Worm (Caenorhabditis elegans) whole organism, L4 larva: ENCODE results near the gene W03C9.6.
A peak's percentile ranks its signal among the peaks of the same experiment; 100 is the strongest.

Source experiments
- F10B5.3 ChIP-seq: sonication (generic microtip); optimal IDR thresholded peaks from 2 replicates; lab custom pipeline; 2016; ENCODE audit warnings: mild to moderate bottlenecking, missing genetic modification characterization, missing compliant biosample characterization
- F49E8.2 ChIP-seq: sonication (generic microtip); optimal IDR thresholded peaks from 2 replicates; lab custom pipeline; 2016; ENCODE audit warnings: missing compliant biosample characterization, mild to moderate bottlenecking, missing genetic modification characterization, borderline replicate concordance
- T26A8.4 ChIP-seq: fragments of 200-800 bp; sonication (Bioruptor generic); IDR thresholded peaks from 2 replicates; pipeline ENCODE4 v1.3.6; 2022; ENCODE audit warnings: missing genetic modification characterization, missing compliant biosample characterization
- Y105C5A.15 ChIP-seq: fragments of 200-800 bp; sonication (Bioruptor generic); IDR thresholded peaks from 2 replicates; pipeline ENCODE4 v1.3.6; 2022; ENCODE audit warnings: missing genetic modification characterization, missing compliant biosample characterization
- Y48G9A.11 ChIP-seq: fragments of 200-800 bp; sonication (Bioruptor generic); IDR thresholded peaks from 2 replicates; pipeline ENCODE4 v1.3.6; 2022; ENCODE audit warnings: missing genetic modification reagents, missing genetic modification characterization, missing compliant biosample characterization
- ZK546.5 ChIP-seq, 2 experiments: sonication (generic microtip); optimal IDR thresholded peaks; 2 replicates each; lab custom pipeline; 2017; ENCODE audit warnings: missing biosample characterization in 2 of 2, missing genetic modification characterization in 2 of 2
- attf-4 ChIP-seq: sonication (generic microtip); optimal IDR thresholded peaks from 3 replicates; lab custom pipeline; 2017; ENCODE audit warnings: missing biosample characterization, missing genetic modification characterization
- ceh-28 ChIP-seq: fragments of 150-350 bp; optimal IDR thresholded peaks from 2 replicates; lab custom pipeline; 2014; ENCODE audit warnings: missing biosample characterization, missing genetic modification reagents, missing genetic modification characterization
- ceh-62 ChIP-seq: sonication (generic microtip); optimal IDR thresholded peaks from 2 replicates; lab custom pipeline; 2017; ENCODE audit warnings: missing biosample characterization, missing genetic modification characterization
- daf-12 ChIP-seq: fragments of 150-350 bp; optimal IDR thresholded peaks from 2 replicates; lab custom pipeline; 2014; ENCODE audit warnings: missing biosample characterization, missing genetic modification reagents, missing genetic modification characterization
- daf-16 ChIP-seq, 3 experiments: sonication (generic microtip); optimal IDR thresholded peaks; 2 replicates each; lab custom pipeline; 2016 to 2017; ENCODE audit warnings: missing genetic modification characterization in 3 of 3, missing genetic modification reagents in 3 of 3, mild to moderate bottlenecking in 2 of 3, missing compliant biosample characterization in 2 of 3, missing biosample characterization in 1 of 3, moderate library complexity in 1 of 3
- daf-8 ChIP-seq: fragments of 200-800 bp; sonication (Bioruptor generic); IDR thresholded peaks from 2 replicates; pipeline ENCODE4 v1.3.6; 2022; ENCODE audit warnings: missing genetic modification characterization, missing compliant biosample characterization
- dmd-6 ChIP-seq: fragments of 200-800 bp; sonication (Bioruptor generic); IDR thresholded peaks from 2 replicates; pipeline ENCODE4 v1.3.6; 2022; ENCODE audit warnings: missing genetic modification reagents, missing genetic modification characterization, missing compliant biosample characterization
- dmd-8 ChIP-seq: fragments of 200-800 bp; sonication (Bioruptor generic); IDR thresholded peaks from 2 replicates; pipeline ENCODE4 v1.3.6; 2022; ENCODE audit warnings: missing genetic modification characterization, missing compliant biosample characterization
- dmd-9 ChIP-seq: fragments of 200-800 bp; sonication (Bioruptor generic); IDR thresholded peaks from 2 replicates; pipeline ENCODE4 v1.3.6; 2022; ENCODE audit warnings: missing genetic modification reagents, missing genetic modification characterization, missing compliant biosample characterization
- dve-1 ChIP-seq: sonication (generic microtip); optimal IDR thresholded peaks from 2 replicates; lab custom pipeline; 2017; ENCODE audit warnings: antibody characterized with exemption, mild to moderate bottlenecking, missing genetic modification characterization, missing compliant biosample characterization; ENCODE audit not compliant: insufficient read depth
- fkh-10 ChIP-seq: fragments of 150-350 bp; optimal IDR thresholded peaks from 2 replicates; lab custom pipeline; 2014; ENCODE audit warnings: missing biosample characterization, missing genetic modification reagents, missing genetic modification characterization
- fos-1 ChIP-seq: fragments of 150-350 bp; optimal IDR thresholded peaks from 2 replicates; lab custom pipeline; 2014; ENCODE audit warnings: missing biosample characterization, missing genetic modification characterization
- hif-1 ChIP-seq, 2 experiments: sonication (generic microtip); optimal IDR thresholded peaks; 2 replicates each; lab custom pipeline; 2016 to 2017; ENCODE audit warnings: missing compliant biosample characterization in 2 of 2, missing genetic modification characterization in 2 of 2, missing genetic modification reagents in 2 of 2, missing genotype in 2 of 2, mild to moderate bottlenecking in 1 of 2
- hmg-1.1 ChIP-seq: fragments of 200-800 bp; sonication (Bioruptor generic); IDR thresholded peaks from 2 replicates; pipeline ENCODE4 v1.3.6; 2022; ENCODE audit warnings: missing genetic modification reagents, missing genetic modification characterization, missing compliant biosample characterization
- jun-1 ChIP-seq: fragments of 150-350 bp; optimal IDR thresholded peaks from 2 replicates; lab custom pipeline; 2014; ENCODE audit warnings: missing biosample characterization, missing genetic modification reagents, missing genetic modification characterization
- lin-1 ChIP-seq: fragments of 200-800 bp; sonication (Bioruptor generic); IDR thresholded peaks from 2 replicates; pipeline ENCODE4 v1.3.6; 2022; ENCODE audit warnings: missing genetic modification reagents, missing genetic modification characterization, missing compliant biosample characterization
- lin-29 ChIP-seq: fragments of 200-800 bp; sonication (Bioruptor generic); IDR thresholded peaks from 2 replicates; pipeline ENCODE4 v1.3.6; 2022; ENCODE audit warnings: missing genetic modification reagents, missing genetic modification characterization, missing compliant biosample characterization
- lir-3 ChIP-seq: sonication (generic microtip); optimal IDR thresholded peaks from 2 replicates; lab custom pipeline; 2016; ENCODE audit warnings: mild to moderate bottlenecking, missing genetic modification characterization, missing compliant biosample characterization
- madf-5 ChIP-seq, 2 experiments: fragments of 200-800 bp; sonication (Bioruptor generic); IDR thresholded peaks; 2 replicates each; pipeline ENCODE4 v1.3.6; 2022; ENCODE audit warnings: missing compliant biosample characterization in 2 of 2, missing genetic modification characterization in 2 of 2
- madf-9 ChIP-seq: fragments of 200-800 bp; sonication (Bioruptor generic); conservative IDR thresholded peaks from 2 replicates; pipeline ENCODE4 v1.3.6; 2022; ENCODE audit warnings: missing genetic modification reagents, missing genetic modification characterization, missing compliant biosample characterization
- mdl-1 ChIP-seq, 2 experiments: fragments of 150-350 bp in 1 of 2; sonication (generic microtip) in 1 of 2; optimal IDR thresholded peaks; 2 replicates each; lab custom pipeline; 2014 to 2017; ENCODE audit warnings: missing biosample characterization in 2 of 2, missing genetic modification characterization in 2 of 2
- mdt-29 ChIP-seq: fragments of 200-800 bp; sonication (Bioruptor generic); IDR thresholded peaks from 2 replicates; pipeline ENCODE4 v1.3.6; 2022; ENCODE audit warnings: missing genetic modification reagents, missing genetic modification characterization, missing compliant biosample characterization
- mes-2 ChIP-seq: sonication (generic microtip); optimal IDR thresholded peaks from 2 replicates; lab custom pipeline; 2016; ENCODE audit warnings: missing genotype, mild to moderate bottlenecking, missing genetic modification characterization, missing compliant biosample characterization; ENCODE audit not compliant: poor library complexity, severe bottlenecking
- mxl-3 ChIP-seq: fragments of 200-800 bp; sonication (Bioruptor generic); optimal IDR thresholded peaks from 2 replicates; lab custom pipeline; 2018; ENCODE audit warnings: mild to moderate bottlenecking, missing genetic modification characterization, missing compliant biosample characterization
- nhr-111 ChIP-seq: fragments of 200-800 bp; sonication (Bioruptor generic); optimal IDR thresholded peaks from 2 replicates; lab custom pipeline; 2018; ENCODE audit warnings: mild to moderate bottlenecking, missing genetic modification characterization, missing compliant biosample characterization
- nhr-237 ChIP-seq: sonication (generic microtip); optimal IDR thresholded peaks from 2 replicates; lab custom pipeline; 2017; ENCODE audit warnings: missing biosample characterization, missing genetic modification characterization
- nhr-25 ChIP-seq: sonication (generic microtip); optimal IDR thresholded peaks from 2 replicates; lab custom pipeline; 2017; ENCODE audit warnings: missing genetic modification characterization, mild to moderate bottlenecking, missing compliant biosample characterization, antibody characterized with exemption, moderate library complexity, borderline replicate concordance; ENCODE audit not compliant: insufficient read depth
- pha-4 ChIP-seq, 2 experiments: fragments of 150-350 bp in 1 of 2; fragments of 200-800 bp in 1 of 2; sonication (Bioruptor generic) in 1 of 2; IDR thresholded peaks in 1 of 2; optimal IDR thresholded peaks in 1 of 2; 2 replicates each; pipeline versions ENCODE4 v1.3.6 to Lab custom; 2014 to 2022; ENCODE audit warnings: missing genetic modification characterization in 2 of 2, missing genetic modification reagents in 2 of 2, missing biosample characterization in 1 of 2, missing compliant biosample characterization in 1 of 2
- php-3 ChIP-seq: fragments of 200-800 bp; sonication (Bioruptor generic); IDR thresholded peaks from 2 replicates; pipeline ENCODE4 v1.3.6; 2022; ENCODE audit warnings: missing genetic modification reagents, missing genetic modification characterization, missing compliant biosample characterization
- pqm-1 ChIP-seq: sonication (generic microtip); optimal IDR thresholded peaks from 2 replicates; lab custom pipeline; 2017; ENCODE audit warnings: missing biosample characterization, missing genetic modification characterization
- rbr-2 ChIP-seq: sonication (generic microtip); optimal IDR thresholded peaks from 2 replicates; lab custom pipeline; 2016; ENCODE audit warnings: missing genotype, missing genetic modification characterization, missing compliant biosample characterization
- saeg-2 ChIP-seq: fragments of 200-800 bp; sonication (Bioruptor generic); IDR thresholded peaks from 2 replicates; pipeline ENCODE4 v1.3.6; 2022; ENCODE audit warnings: missing genetic modification reagents, missing genetic modification characterization, missing compliant biosample characterization
- sdz-12 ChIP-seq: fragments of 200-800 bp; sonication (Bioruptor generic); optimal IDR thresholded peaks from 2 replicates; lab custom pipeline; 2018; ENCODE audit warnings: mild to moderate bottlenecking, missing genetic modification characterization, missing compliant biosample characterization
- set-16 ChIP-seq: fragments of 200-800 bp; sonication (Bioruptor generic); IDR thresholded peaks from 2 replicates; pipeline ENCODE4 v1.3.6; 2022; ENCODE audit warnings: missing genetic modification reagents, missing genetic modification characterization, missing compliant biosample characterization
- skn-1 ChIP-seq: fragments of 150-350 bp; optimal IDR thresholded peaks from 2 replicates; lab custom pipeline; 2014; ENCODE audit warnings: missing biosample characterization, missing genetic modification characterization
- snpc-4 ChIP-seq: fragments of 150-350 bp; optimal IDR thresholded peaks from 2 replicates; lab custom pipeline; 2014; ENCODE audit warnings: missing biosample characterization, missing genetic modification characterization
- spr-1 ChIP-seq: sonication (generic microtip); optimal IDR thresholded peaks from 2 replicates; lab custom pipeline; 2016; ENCODE audit warnings: mild to moderate bottlenecking, missing genetic modification characterization, missing compliant biosample characterization
- spr-3 ChIP-seq: fragments of 200-800 bp; sonication (Bioruptor generic); optimal IDR thresholded peaks from 2 replicates; lab custom pipeline; 2018; ENCODE audit warnings: mild to moderate bottlenecking, missing genetic modification characterization, missing compliant biosample characterization
- tra-1 ChIP-seq: fragments of 200-800 bp; sonication (Bioruptor generic); IDR thresholded peaks from 2 replicates; pipeline ENCODE4 v1.3.6; 2022; ENCODE audit warnings: missing genetic modification reagents, missing genetic modification characterization, missing compliant biosample characterization
- unc-39 ChIP-seq: sonication (generic microtip); optimal IDR thresholded peaks from 2 replicates; lab custom pipeline; 2017; ENCODE audit warnings: missing biosample characterization, missing genetic modification characterization
- vab-7 ChIP-seq: fragments of 200-800 bp; sonication (Bioruptor generic); IDR thresholded peaks from 2 replicates; pipeline ENCODE4 v1.3.6; 2022; ENCODE audit warnings: missing genetic modification reagents, missing genetic modification characterization, missing compliant biosample characterization
- zag-1 ChIP-seq: fragments of 150-350 bp; optimal IDR thresholded peaks from 2 replicates; lab custom pipeline; 2014; ENCODE audit warnings: missing biosample characterization, missing genetic modification characterization
- zip-11 ChIP-seq: fragments of 200-800 bp; sonication (Bioruptor generic); IDR thresholded peaks from 2 replicates; pipeline ENCODE4 v1.3.6; 2022; ENCODE audit warnings: missing genetic modification characterization, missing compliant biosample characterization
- zip-2 ChIP-seq: fragments of 150-350 bp; optimal IDR thresholded peaks from 2 replicates; lab custom pipeline; 2014; ENCODE audit warnings: missing biosample characterization, missing genetic modification characterization

The W03C9.6 gene

DNA sequence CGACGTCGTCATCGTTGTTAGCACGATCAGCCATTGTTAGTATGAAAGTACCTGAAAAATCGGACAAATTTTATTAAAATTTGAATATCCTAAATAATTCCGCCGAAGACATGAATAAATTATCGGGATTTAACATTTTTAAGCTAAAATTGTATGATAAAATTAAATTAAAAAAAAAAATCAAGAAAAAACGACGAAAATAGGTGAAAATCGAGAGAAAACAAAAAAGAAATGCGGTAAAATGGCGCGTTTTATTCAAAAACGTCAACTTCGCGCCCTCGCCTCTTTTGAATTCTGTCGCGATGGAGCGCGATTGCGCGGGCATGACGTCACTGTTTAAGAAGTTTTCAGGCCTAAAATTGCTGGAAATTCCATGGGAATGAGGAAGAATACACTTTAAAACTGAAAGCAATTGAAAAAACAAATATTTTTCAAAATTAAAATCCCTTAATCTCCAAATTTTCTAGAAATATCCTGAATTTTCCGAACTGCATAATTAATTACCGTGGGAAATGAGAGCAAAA lies 52.3 kb downstream of the W03C9.6 start, which contains the start of gene mcm-2:
Gene mcm-2 (minus strand): TSS at position 51 of the 524 bp plus-strand sequence.
- TF ChIP-seq mxl-3 (GFP tag; lab: Kevin White, UChicago), result no peak
- no peak for TF ChIP-seq mdl-1 (tag; optimal IDR thresholded peaks at IDR 0.05; lab: Kevin White, UChicago)
- TF ChIP-seq daf-12 (tag; lab: Kevin White, UChicago), result no peak
- TF ChIP-seq Y105C5A.15 (GFP tag; lab: Robert Waterston, UW), result no peak
- no peak for TF ChIP-seq spr-3 (GFP tag; lab: Kevin White, UChicago)
- TF ChIP-seq pha-4 (GFP tag; IDR thresholded peaks at IDR 0.05; lab: Robert Waterston, UW), result no peak
- TF ChIP-seq pha-4 (tag; optimal IDR thresholded peaks at IDR 0.05; lab: Kevin White, UChicago), result no peak
- TF ChIP-seq hif-1 (tag; optimal IDR thresholded peaks at IDR 0.05; lab: Kevin White, UChicago), result peak in 1 of 2 experiments; percentile 47
- TF ChIP-seq madf-5 (GFP tag; IDR thresholded peaks at IDR 0.05; lab: Robert Waterston, UW), result no peak
- no peak for TF ChIP-seq nhr-25 (tag; lab: Kevin White, UChicago)
- no peak for TF ChIP-seq dve-1 (tag; lab: Kevin White, UChicago)
- peak; percentile 8 for TF ChIP-seq rbr-2 (tag; lab: Kevin White, UChicago)
- TF ChIP-seq daf-16 (GFP tag; optimal IDR thresholded peaks at IDR 0.05; lab: Kevin White, UChicago), result no peak
- TF ChIP-seq daf-16 (tag; optimal IDR thresholded peaks at IDR 0.05; lab: Kevin White, UChicago), result peak; percentile 57
- TF ChIP-seq saeg-2 (GFP tag; lab: Robert Waterston, UW), result no peak
- no peak for TF ChIP-seq snpc-4 (tag; lab: Kevin White, UChicago)
- TF ChIP-seq hmg-1.1 (GFP tag; lab: Robert Waterston, UW), result no peak
- no peak for TF ChIP-seq dmd-9 (GFP tag; lab: Robert Waterston, UW)
- no peak for TF ChIP-seq zip-11 (GFP tag; lab: Robert Waterston, UW)
- TF ChIP-seq nhr-237, result no peak
- TF ChIP-seq dmd-6, result peak; percentile 31; the same call in 1 of the 2 replicates
- no peak for TF ChIP-seq attf-4
- TF ChIP-seq fkh-10, result no peak
- TF ChIP-seq vab-7 (GFP tag; lab: Robert Waterston, UW), result no peak
- peak; percentile 38; the same call in 1 of the 2 replicates for TF ChIP-seq lin-1 (GFP tag; lab: Robert Waterston, UW)
- no peak for TF ChIP-seq lir-3 (tag; lab: Kevin White, UChicago)
- TF ChIP-seq ZK546.5 (tag; optimal IDR thresholded peaks at IDR 0.05; lab: Kevin White, UChicago), result no peak
- TF ChIP-seq jun-1 (tag; lab: Kevin White, UChicago), result no peak
- no peak for TF ChIP-seq set-16 (GFP tag; lab: Robert Waterston, UW)
- no peak for TF ChIP-seq T26A8.4 (GFP tag; lab: Robert Waterston, UW)
- TF ChIP-seq mdt-29 (GFP tag; lab: Robert Waterston, UW), result no peak
- no peak for TF ChIP-seq ceh-62 (tag; lab: Kevin White, UChicago)
- no peak for TF ChIP-seq tra-1 (GFP tag; lab: Robert Waterston, UW)
- no peak for TF ChIP-seq skn-1
- no peak for TF ChIP-seq madf-9 (GFP tag; lab: Robert Waterston, UW)
- peak; percentile 88 for TF ChIP-seq Y48G9A.11 (GFP tag; lab: Robert Waterston, UW)
- no peak for TF ChIP-seq zag-1 (tag; lab: Kevin White, UChicago)
- no peak for TF ChIP-seq zip-2
- no peak for TF ChIP-seq php-3 (GFP tag; lab: Robert Waterston, UW)
- peak; percentile 59 for TF ChIP-seq F49E8.2 (tag; lab: Kevin White, UChicago)
- no peak for TF ChIP-seq F10B5.3 (tag; lab: Kevin White, UChicago)
- no peak for TF ChIP-seq dmd-8 (GFP tag; lab: Robert Waterston, UW)
- no peak for TF ChIP-seq daf-8
- TF ChIP-seq unc-39 (tag; lab: Kevin White, UChicago), result no peak
- TF ChIP-seq lin-29 (GFP tag; lab: Robert Waterston, UW), result no peak
- no peak for TF ChIP-seq sdz-12
- TF ChIP-seq fos-1, result no peak
- TF ChIP-seq nhr-111 (GFP tag; lab: Kevin White, UChicago), result no peak
- TF ChIP-seq spr-1, result no peak
- TF ChIP-seq ceh-28 (tag; lab: Kevin White, UChicago), result no peak
- peak; percentile 81 for TF ChIP-seq mes-2 (tag; lab: Kevin White, UChicago)
- TF ChIP-seq pqm-1 (tag; lab: Kevin White, UChicago), result no peak
